Fruit fly (Drosophila melanogaster) whole organism, embryonic: ENCODE measurements around the gene Tet.
A peak's percentile ranks its signal among the peaks of the same experiment; 100 is the strongest.

ENCODE experiments used
- Adf1 ChIP-seq: fragments of 200-800 bp; sonication (Bioruptor generic); IDR thresholded peaks from 2 replicates; pipeline ENCODE4 v1.3.6; 2022; ENCODE audit warnings: missing biosample characterization, missing genetic modification characterization
- CG10543 ChIP-seq: fragments of 200-800 bp; sonication (Bioruptor generic); optimal IDR thresholded peaks from 3 replicates; lab custom pipeline; 2017; ENCODE audit warnings: missing biosample characterization, mild to moderate bottlenecking, missing genetic modification characterization, moderate library complexity
- CG12299 ChIP-seq: fragments of 200-800 bp; sonication (Bioruptor generic); optimal IDR thresholded peaks from 2 replicates; lab custom pipeline; 2018; ENCODE audit warnings: missing biosample characterization, mild to moderate bottlenecking, missing genetic modification characterization
- CG17385 ChIP-seq: fragments of 200-800 bp; sonication (Bioruptor generic); optimal IDR thresholded peaks from 3 replicates; lab custom pipeline; 2018; ENCODE audit warnings: missing biosample characterization, mild to moderate bottlenecking, missing genetic modification characterization
- CG18599 ChIP-seq: fragments of 200-800 bp; sonication (Bioruptor generic); optimal IDR thresholded peaks from 3 replicates; lab custom pipeline; 2017; ENCODE audit warnings: missing biosample characterization, missing genetic modification characterization, mild to moderate bottlenecking, moderate library complexity, missing genetic modification reagents
- CG2712 ChIP-seq: fragments of 200-800 bp; optimal IDR thresholded peaks from 3 replicates; lab custom pipeline; 2019; ENCODE audit warnings: missing biosample characterization, mild to moderate bottlenecking, missing genetic modification characterization, moderate library complexity
- CG34376 ChIP-seq: fragments of 200-800 bp; sonication (Bioruptor generic); optimal IDR thresholded peaks from 2 replicates; lab custom pipeline; 2018; ENCODE audit warnings: missing biosample characterization, mild to moderate bottlenecking, missing genetic modification characterization
- CG7372 ChIP-seq: fragments of 200-800 bp; sonication (Bioruptor generic); IDR thresholded peaks from 2 replicates; pipeline ENCODE4 v1.3.6; 2022; ENCODE audit warnings: missing biosample characterization, missing genetic modification characterization
- CG8290 ChIP-seq, 3 experiments: fragments of 200-800 bp; sonication (Bioruptor generic); optimal IDR thresholded peaks; 2 replicates each; lab custom pipeline; 2016 to 2019; ENCODE audit warnings: missing biosample characterization in 3 of 3, missing genetic modification characterization in 3 of 3, mild to moderate bottlenecking in 2 of 3, moderate library complexity in 1 of 3
- D ChIP-seq, 2 experiments: fragments of 200-800 bp in 1 of 2; fragments of >200 bp in 1 of 2; sonication (Bioruptor generic) in 1 of 2; optimal IDR thresholded peaks; 2 replicates in 1 of 2; 3 replicates in 1 of 2; lab custom pipeline; 2017; ENCODE audit warnings: mild to moderate bottlenecking in 1 of 2, missing biosample characterization in 1 of 2, missing genetic modification characterization in 1 of 2, missing genetic modification reagents in 1 of 2
- Dll ChIP-seq: fragments of 200-800 bp; sonication (Bioruptor generic); IDR thresholded peaks from 4 replicates; pipeline ENCODE4 v1.3.6; 2022; ENCODE audit warnings: missing biosample characterization, missing genetic modification characterization; ENCODE audit not compliant: partially characterized antibody
- Drgx ChIP-seq: fragments of 200-800 bp; sonication (Bioruptor generic); IDR thresholded peaks from 2 replicates; pipeline ENCODE4 v1.3.6; 2022; ENCODE audit warnings: missing biosample characterization, missing genetic modification characterization
- Ets97D ChIP-seq: fragments of 200-800 bp; sonication (Bioruptor generic); optimal IDR thresholded peaks from 3 replicates; lab custom pipeline; 2016; ENCODE audit warnings: missing biosample characterization, missing genetic modification characterization
- Hr39 ChIP-seq: fragments of >200 bp; optimal IDR thresholded peaks from 2 replicates; lab custom pipeline; 2017
- Hr78 ChIP-seq, 2 experiments: fragments of 200-800 bp in 1 of 2; fragments of >200 bp in 1 of 2; sonication (Bioruptor generic) in 1 of 2; optimal IDR thresholded peaks; 2 replicates each; lab custom pipeline; 2017 to 2019; ENCODE audit warnings: missing biosample characterization in 2 of 2, missing genetic modification characterization in 2 of 2, mild to moderate bottlenecking in 1 of 2, moderate library complexity in 1 of 2
- Sox100B ChIP-seq: fragments of 200-800 bp; sonication (Bioruptor generic); optimal IDR thresholded peaks from 3 replicates; lab custom pipeline; 2018; ENCODE audit warnings: missing biosample characterization, mild to moderate bottlenecking, missing genetic modification characterization
- Trl ChIP-seq, 3 experiments: fragments of >200 bp in 2 of 3; fragments of 200-800 bp in 1 of 3; sonication (Bioruptor generic) in 1 of 3; optimal IDR thresholded peaks; 2 replicates in 1 of 3; 3 replicates in 2 of 3; lab custom pipeline; 2016 to 2017; ENCODE audit warnings: missing biosample characterization in 1 of 3, missing genetic modification characterization in 1 of 3
- abd-A ChIP-seq: fragments of 200-800 bp; sonication (Bioruptor generic); optimal IDR thresholded peaks from 3 replicates; lab custom pipeline; 2019; ENCODE audit warnings: missing biosample characterization, mild to moderate bottlenecking, missing genetic modification characterization, moderate library complexity
- bsh ChIP-seq, 2 experiments: fragments of 200-800 bp; sonication (Bioruptor generic); optimal IDR thresholded peaks; 2 replicates each; lab custom pipeline; 2017 to 2018; ENCODE audit warnings: mild to moderate bottlenecking in 2 of 2, missing biosample characterization in 2 of 2, missing genetic modification characterization in 2 of 2, moderate library complexity in 1 of 2
- chinmo ChIP-seq: fragments of 200-800 bp; sonication (Bioruptor generic); IDR thresholded peaks from 4 replicates; pipeline ENCODE4 v1.3.6; 2022; ENCODE audit warnings: missing biosample characterization, missing genetic modification characterization; ENCODE audit not compliant: partially characterized antibody
- ci ChIP-seq: fragments of 200-800 bp; sonication (Bioruptor generic); IDR thresholded peaks from 3 replicates; pipeline ENCODE4 v1.3.6; 2022; ENCODE audit warnings: missing biosample characterization, missing genetic modification characterization
- corto ChIP-seq: fragments of 200-800 bp; sonication (Bioruptor generic); optimal IDR thresholded peaks from 2 replicates; lab custom pipeline; 2016; ENCODE audit warnings: missing biosample characterization, mild to moderate bottlenecking, missing genetic modification characterization, moderate library complexity
- crol ChIP-seq: fragments of 200-800 bp; sonication (Bioruptor generic); IDR thresholded peaks from 2 replicates; pipeline ENCODE4 v1.3.6; 2022; ENCODE audit warnings: missing biosample characterization, missing genetic modification characterization
- fd64A ChIP-seq: fragments of 200-800 bp; sonication (Bioruptor generic); optimal IDR thresholded peaks from 3 replicates; lab custom pipeline; 2018; ENCODE audit warnings: missing biosample characterization, mild to moderate bottlenecking, missing genetic modification characterization
- lbe ChIP-seq: fragments of 200-800 bp; sonication (Bioruptor generic); optimal IDR thresholded peaks from 2 replicates; lab custom pipeline; 2016; ENCODE audit warnings: missing biosample characterization, mild to moderate bottlenecking, missing genetic modification characterization
- nmo ChIP-seq: fragments of 200-800 bp; sonication (Bioruptor generic); optimal IDR thresholded peaks from 2 replicates; lab custom pipeline; 2018; ENCODE audit warnings: missing biosample characterization, mild to moderate bottlenecking, missing genetic modification characterization, moderate library complexity
- nom ChIP-seq: fragments of 200-800 bp; sonication (Bioruptor generic); optimal IDR thresholded peaks from 2 replicates; lab custom pipeline; 2017; ENCODE audit warnings: missing biosample characterization, missing genetic modification characterization, mild to moderate bottlenecking, moderate library complexity, missing genetic modification reagents
- odd ChIP-seq: fragments of 200-800 bp; sonication (Bioruptor generic); optimal IDR thresholded peaks from 2 replicates; lab custom pipeline; 2017; ENCODE audit warnings: missing biosample characterization, mild to moderate bottlenecking, missing genetic modification characterization
- psq ChIP-seq: fragments of 200-800 bp; sonication (Bioruptor generic); optimal IDR thresholded peaks from 2 replicates; lab custom pipeline; 2017; ENCODE audit warnings: missing biosample characterization, missing genetic modification characterization
- sd ChIP-seq: fragments of 200-800 bp; sonication (Bioruptor generic); optimal IDR thresholded peaks from 3 replicates; lab custom pipeline; 2018; ENCODE audit warnings: missing biosample characterization, mild to moderate bottlenecking, missing genetic modification characterization, moderate library complexity
- shn ChIP-seq: fragments of 200-800 bp; sonication (Bioruptor generic); optimal IDR thresholded peaks from 3 replicates; lab custom pipeline; 2016; ENCODE audit warnings: missing biosample characterization, missing genetic modification characterization
- tgo ChIP-seq: fragments of 200-800 bp; sonication (Bioruptor generic); IDR thresholded peaks from 3 replicates; pipeline ENCODE4 v1.3.6; 2022; ENCODE audit warnings: missing biosample characterization, missing genetic modification characterization

Tet gene

DNA sequence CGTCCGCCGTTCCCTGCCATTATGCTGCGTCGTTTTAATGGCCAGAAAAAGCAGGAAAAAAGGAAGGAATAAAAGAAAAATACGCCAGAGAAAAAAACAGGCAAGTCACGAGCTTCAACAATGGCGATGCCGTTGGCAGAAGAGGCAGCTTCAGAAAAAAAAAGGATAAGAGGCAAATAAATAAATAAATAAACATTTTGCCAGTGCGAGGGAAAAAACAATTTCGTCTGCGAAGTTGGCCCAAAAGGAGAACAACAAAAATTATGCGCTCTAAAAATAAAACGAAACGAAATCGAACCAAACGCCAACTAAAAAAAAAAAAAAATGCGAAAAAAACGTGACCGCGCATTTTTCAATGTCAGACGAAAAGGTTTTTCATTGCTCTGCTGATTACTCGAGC is 47.2 kb downstream of the Tet start:
- TF ChIP-seq nom (GFP tag; lab: Kevin White, UChicago) (peak; percentile 99), ci (no peak), corto (GFP tag; lab: Kevin White, UChicago) (peak; percentile 37), bsh (GFP tag; optimal IDR thresholded peaks at IDR 0.05; lab: Kevin White, UChicago) (peak in 1 of 2 experiments; percentile 8)

DNA sequence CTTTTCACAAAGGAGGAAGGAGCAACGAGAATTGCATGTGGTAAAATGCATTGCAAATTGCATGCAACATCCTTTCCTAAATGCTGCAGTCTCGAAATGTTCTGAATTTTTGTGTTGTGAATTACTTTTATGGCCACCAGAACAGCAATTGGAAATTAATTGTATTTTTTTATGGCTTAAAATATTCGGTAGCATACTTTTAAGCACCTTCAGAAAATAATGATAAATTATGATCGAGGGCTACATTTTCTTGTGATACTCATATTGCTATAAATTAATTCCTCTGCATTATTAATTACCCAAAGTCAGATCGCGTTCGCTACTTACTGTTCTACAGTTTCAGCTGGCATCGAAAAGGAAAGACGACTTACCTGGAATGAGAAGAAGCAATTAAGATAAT is 47.8 kb downstream of the Tet start:
- TF ChIP-seq CG8290 (GFP tag; optimal IDR thresholded peaks at IDR 0.05; lab: Kevin White, UChicago) (peak; percentile 62), CG8290 (tag; optimal IDR thresholded peaks at IDR 0.05; lab: Kevin White, UChicago) (peak in 1 of 2 experiments; percentile 89), shn (GFP tag; lab: Kevin White, UChicago) (no peak)

DNA sequence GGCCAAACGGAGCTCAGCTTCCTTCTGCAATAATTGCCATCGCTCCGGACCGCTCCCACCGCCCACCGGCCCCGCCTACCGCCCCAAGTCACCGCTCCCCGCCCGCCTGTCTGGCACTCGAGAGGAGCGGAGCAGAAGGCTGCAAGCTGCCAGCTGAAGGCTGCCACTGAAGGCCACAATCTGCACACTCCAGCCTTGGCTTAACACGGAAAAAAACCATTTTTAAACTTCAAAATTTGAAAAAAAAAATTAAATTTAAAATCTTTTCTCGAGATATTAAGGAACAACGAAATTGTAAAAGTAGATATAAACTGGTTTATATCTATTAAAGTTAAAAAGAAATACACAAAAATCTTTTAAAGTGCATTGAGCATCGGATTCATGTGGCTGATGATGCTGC is 49.0 kb downstream of the Tet start:
- TF ChIP-seq Hr39 (lab: Kevin White, UChicago) = peak; percentile 61
- no peak for TF ChIP-seq Hr78 (GFP tag; optimal IDR thresholded peaks at IDR 0.05; lab: Kevin White, UChicago)
- TF ChIP-seq lbe = peak; percentile 11
- no peak for TF ChIP-seq CG8290 (GFP tag; optimal IDR thresholded peaks at IDR 0.05; lab: Kevin White, UChicago)
- no peak for TF ChIP-seq CG8290 (tag; optimal IDR thresholded peaks at IDR 0.05; lab: Kevin White, UChicago)
- TF ChIP-seq nom (GFP tag; lab: Kevin White, UChicago) = peak; percentile 51
- TF ChIP-seq Drgx (GFP tag; lab: Robert Waterston, UW) = peak; percentile 32; the same call in 1 of the 2 replicates
- no peak for TF ChIP-seq D (optimal IDR thresholded peaks at IDR 0.05; lab: Kevin White, UChicago)
- TF ChIP-seq D (GFP tag; optimal IDR thresholded peaks at IDR 0.05; lab: Kevin White, UChicago) = no peak
- no peak for TF ChIP-seq Dll (GFP tag; lab: Robert Waterston, UW)

DNA sequence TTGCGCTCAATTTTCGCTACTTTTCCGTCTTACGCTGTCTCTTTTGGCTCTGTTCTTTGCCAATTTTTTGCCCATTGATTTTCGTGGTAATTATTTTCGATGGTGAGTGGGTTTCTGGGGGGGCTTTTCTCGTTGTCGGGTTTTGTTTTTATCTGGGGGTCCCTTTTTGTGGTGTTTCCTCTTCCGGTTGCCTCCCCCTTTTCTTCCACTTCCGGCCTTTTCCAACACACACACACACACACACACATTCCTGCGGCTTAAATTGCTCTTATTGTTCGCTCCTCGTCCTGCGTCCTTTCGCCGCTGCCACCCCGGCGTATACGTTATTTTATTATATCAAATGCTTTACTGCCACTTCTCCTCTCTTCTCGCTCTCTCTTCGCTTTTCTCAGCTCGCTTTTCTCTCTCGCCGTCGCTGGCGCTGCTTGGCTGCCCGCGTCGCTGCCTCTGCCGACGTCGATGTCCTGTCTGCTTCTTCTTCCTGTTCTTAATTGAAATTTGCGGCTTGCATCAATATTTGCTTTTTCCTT is 50.3 kb downstream of the Tet start:
- TF ChIP-seq odd (GFP tag; lab: Kevin White, UChicago) = peak; percentile 6
- TF ChIP-seq crol = peak; percentile 58
- TF ChIP-seq Ets97D (GFP tag; lab: Kevin White, UChicago) = peak; percentile 55
- peak; percentile 26 for TF ChIP-seq sd (tag; lab: Kevin White, UChicago)
- TF ChIP-seq CG2712 (tag; lab: Kevin White, UChicago) = no peak
- TF ChIP-seq CG18599 (GFP tag; lab: Kevin White, UChicago) = peak; percentile 55
- TF ChIP-seq fd64A (GFP tag; lab: Kevin White, UChicago) = no peak
- peak; percentile 3 for TF ChIP-seq CG10543 (GFP tag; lab: Kevin White, UChicago)
- no peak for TF ChIP-seq chinmo (GFP tag; lab: Robert Waterston, UW)
- TF ChIP-seq CG7372 (GFP tag; lab: Robert Waterston, UW) = peak; percentile 46; the same call in 1 of the 2 replicates
- peak; percentile 33 for TF ChIP-seq CG17385 (GFP tag; lab: Kevin White, UChicago)
- TF ChIP-seq CG34376 (GFP tag; lab: Kevin White, UChicago) = peak; percentile 70
- TF ChIP-seq abd-A = peak; percentile 85
- TF ChIP-seq Adf1 (GFP tag; lab: Robert Waterston, UW) = peak; percentile 84
- TF ChIP-seq tgo = no peak
- no peak for TF ChIP-seq CG12299 (tag; lab: Kevin White, UChicago)
- peak; percentile 40 to 64 for TF ChIP-seq Trl (optimal IDR thresholded peaks at IDR 0.05; lab: Kevin White, UChicago)
- no peak for TF ChIP-seq Trl (GFP tag; optimal IDR thresholded peaks at IDR 0.05; lab: Kevin White, UChicago)
- TF ChIP-seq psq (GFP tag; lab: Kevin White, UChicago) = peak; percentile 52
- TF ChIP-seq Sox100B (GFP tag; lab: Kevin White, UChicago) = peak; percentile 4
- TF ChIP-seq nmo (GFP tag; lab: Kevin White, UChicago) = no peak
- TF ChIP-seq, all 482 proteins: peak for 14
